Worm (Caenorhabditis elegans) whole organism, L2 larva: ENCODE data around the gene nep-18.
"Not testable (repeated sequence)": the region's sequence is repeated elsewhere in the genome, so short reads cannot be mapped to it uniquely, and the experiment has no call there.

Experiments used
- C34F6.9 ChIP-seq: fragments of 150-350 bp; optimal IDR thresholded peaks from 2 replicates; lab custom pipeline; 2014; ENCODE audit warnings: missing biosample characterization, missing genetic modification characterization
- Y55F3AM.14 ChIP-seq: fragments of 200-800 bp; sonication (Bioruptor generic); optimal IDR thresholded peaks from 2 replicates; lab custom pipeline; 2018; ENCODE audit warnings: mild to moderate bottlenecking, missing genetic modification characterization, missing compliant biosample characterization
- aly-2 ChIP-seq: fragments of 150-350 bp; optimal IDR thresholded peaks from 2 replicates; lab custom pipeline; 2014; ENCODE audit warnings: missing biosample characterization, missing genetic modification characterization
- ama-1 ChIP-seq: fragments of 150-350 bp; optimal IDR thresholded peaks from 2 replicates; lab custom pipeline; 2018; ENCODE audit warnings: inconsistent platforms
- blmp-1 ChIP-seq: sonication (generic microtip); optimal IDR thresholded peaks from 2 replicates; lab custom pipeline; 2017; ENCODE audit warnings: missing genetic modification characterization, mild to moderate bottlenecking, missing compliant biosample characterization, antibody characterized with exemption, moderate library complexity; ENCODE audit not compliant: insufficient read depth
- ceh-16 ChIP-seq: fragments of 150-350 bp; optimal IDR thresholded peaks from 2 replicates; lab custom pipeline; 2014; ENCODE audit warnings: missing biosample characterization, missing genetic modification characterization
- ceh-82 ChIP-seq: fragments of 150-350 bp; optimal IDR thresholded peaks from 2 replicates; lab custom pipeline; 2014; ENCODE audit warnings: missing biosample characterization, missing genetic modification characterization
- dmd-4 ChIP-seq: sonication (generic microtip); optimal IDR thresholded peaks from 2 replicates; lab custom pipeline; 2017; ENCODE audit warnings: missing biosample characterization, missing genetic modification characterization
- elt-1 ChIP-seq: fragments of 150-350 bp; optimal IDR thresholded peaks from 2 replicates; lab custom pipeline; 2014; ENCODE audit warnings: missing biosample characterization, missing genetic modification characterization
- elt-3 ChIP-seq: sonication (generic microtip); optimal IDR thresholded peaks from 2 replicates; lab custom pipeline; 2017; ENCODE audit warnings: missing biosample characterization, missing genetic modification characterization
- fos-1 ChIP-seq: fragments of 150-350 bp; optimal IDR thresholded peaks from 2 replicates; lab custom pipeline; 2014; ENCODE audit warnings: missing biosample characterization, missing genetic modification characterization
- lin-11 ChIP-seq: fragments of 150-350 bp; sonication (generic microtip); optimal IDR thresholded peaks from 2 replicates; lab custom pipeline; 2014; ENCODE audit warnings: missing biosample characterization, missing genetic modification characterization, inconsistent platforms, mixed read lengths
- lin-13 ChIP-seq: fragments of 150-350 bp; optimal IDR thresholded peaks from 2 replicates; lab custom pipeline; 2014; ENCODE audit warnings: missing biosample characterization, missing genetic modification reagents, missing genetic modification characterization
- lsy-2 ChIP-seq, 2 experiments: fragments of 150-350 bp in 1 of 2; sonication (generic microtip) in 1 of 2; optimal IDR thresholded peaks; 2 replicates each; lab custom pipeline; 2014 to 2017; ENCODE audit warnings: missing biosample characterization in 2 of 2, missing genetic modification characterization in 2 of 2
- mbf-1 ChIP-seq: sonication (generic microtip); optimal IDR thresholded peaks from 2 replicates; lab custom pipeline; 2017; ENCODE audit warnings: missing biosample characterization, missing genetic modification characterization
- mdl-1 ChIP-seq, 2 experiments: fragments of 150-350 bp in 1 of 2; sonication (generic microtip) in 1 of 2; optimal IDR thresholded peaks; 2 replicates each; lab custom pipeline; 2017; ENCODE audit warnings: missing biosample characterization in 2 of 2, missing genetic modification characterization in 2 of 2
- nhr-11 ChIP-seq: fragments of 150-350 bp; optimal IDR thresholded peaks from 2 replicates; lab custom pipeline; 2014; ENCODE audit warnings: missing biosample characterization, missing genetic modification characterization
- nhr-129 ChIP-seq: fragments of 150-350 bp; optimal IDR thresholded peaks from 2 replicates; lab custom pipeline; 2014; ENCODE audit warnings: missing biosample characterization, missing genetic modification characterization
- nhr-21 ChIP-seq: fragments of 150-350 bp; optimal IDR thresholded peaks from 2 replicates; lab custom pipeline; 2014; ENCODE audit warnings: missing biosample characterization, missing genetic modification characterization
- nhr-237 ChIP-seq: fragments of 150-350 bp; optimal IDR thresholded peaks from 2 replicates; lab custom pipeline; 2014; ENCODE audit warnings: missing biosample characterization, missing genetic modification characterization
- nhr-25 ChIP-seq: fragments of 150-350 bp; sonication (generic microtip); optimal IDR thresholded peaks from 3 replicates; lab custom pipeline; 2014; ENCODE audit warnings: missing biosample characterization, missing genetic modification characterization
- nhr-6 ChIP-seq: fragments of 150-350 bp; optimal IDR thresholded peaks from 2 replicates; lab custom pipeline; 2014; ENCODE audit warnings: missing biosample characterization, missing genetic modification characterization
- nhr-77 ChIP-seq: fragments of 150-350 bp; optimal IDR thresholded peaks from 2 replicates; lab custom pipeline; 2014; ENCODE audit warnings: missing biosample characterization, missing genetic modification characterization
- peb-1 ChIP-seq: fragments of 150-350 bp; optimal IDR thresholded peaks from 2 replicates; lab custom pipeline; 2014; ENCODE audit warnings: missing biosample characterization, missing genetic modification characterization
- sma-3 ChIP-seq: sonication (generic microtip); optimal IDR thresholded peaks from 2 replicates; lab custom pipeline; 2016; ENCODE audit warnings: missing genetic modification reagents, missing genetic modification characterization, missing compliant biosample characterization
- sma-9 ChIP-seq, 2 experiments: fragments of 150-350 bp in 1 of 2; sonication (generic microtip) in 1 of 2; optimal IDR thresholded peaks; 2 replicates each; lab custom pipeline; 2014 to 2016; ENCODE audit warnings: missing genetic modification characterization in 2 of 2, mild to moderate bottlenecking in 1 of 2, missing biosample characterization in 1 of 2, missing compliant biosample characterization in 1 of 2, missing genetic modification reagents in 1 of 2, moderate library complexity in 1 of 2
- snpc-4 ChIP-seq: fragments of 150-350 bp; optimal IDR thresholded peaks from 2 replicates; lab custom pipeline; 2014; ENCODE audit warnings: missing biosample characterization, missing genetic modification characterization
- unc-39 ChIP-seq: fragments of 150-350 bp; optimal IDR thresholded peaks from 2 replicates; lab custom pipeline; 2014; ENCODE audit warnings: missing biosample characterization, missing genetic modification characterization
- unc-62 ChIP-seq: fragments of 150-350 bp; optimal IDR thresholded peaks from 2 replicates; lab custom pipeline; 2014; ENCODE audit warnings: missing biosample characterization, missing genetic modification reagents, missing genetic modification characterization
- zag-1 ChIP-seq: fragments of 150-350 bp; optimal IDR thresholded peaks from 2 replicates; lab custom pipeline; 2014; ENCODE audit warnings: missing biosample characterization, missing genetic modification characterization
- ztf-1 ChIP-seq: fragments of 200-800 bp; sonication (Bioruptor generic); conservative IDR thresholded peaks from 2 replicates; pipeline ENCODE4 v1.3.6; 2022; ENCODE audit warnings: missing genetic modification characterization, missing compliant biosample characterization
- ztf-11 ChIP-seq: sonication (generic microtip); optimal IDR thresholded peaks from 2 replicates; lab custom pipeline; 2017; ENCODE audit warnings: missing biosample characterization, missing genetic modification characterization
- ztf-4 ChIP-seq: fragments of 150-350 bp; optimal IDR thresholded peaks from 2 replicates; lab custom pipeline; 2014; ENCODE audit warnings: missing biosample characterization, missing genetic modification characterization

Gene nep-18

ce11 chrII:2534952-2535351, 28.9 kb downstream of the nep-18 start, which contains the start of gene K02F6.8:
TSS of gene K02F6.8 (minus strand) at chrII:2535052.
- not testable (repeated sequence) for TF ChIP-seq nhr-77; ama-1 (lab: Kevin White, UChicago); C34F6.9 (tag; lab: Kevin White, UChicago)

- TF ChIP-seq lin-13 (GFP tag; lab: Kevin White, UChicago); ztf-4 (tag; lab: Kevin White, UChicago); lsy-2 (tag; optimal IDR thresholded peaks at IDR 0.05; lab: Kevin White, UChicago): not testable (repeated sequence)
Observed at ce11 chrII:2534459-2534858, 29.4 kb downstream of the nep-18 start, which contains the start of gene K02F6.5. TSS of gene K02F6.5 (plus strand) at chrII:2534759.

ce11 chrII:2530496-2530895, 33.4 kb downstream of the nep-18 start, which contains the start of gene K02F6.6:
TSS of gene K02F6.6 (plus strand) at chrII:2530796.
- TF ChIP-seq unc-62 (GFP tag; lab: Kevin White, UChicago) (no peak), nhr-129 (tag; lab: Kevin White, UChicago) (no peak), aly-2 (tag; lab: Kevin White, UChicago) (no peak), unc-39 (tag; lab: Kevin White, UChicago) (no peak), nhr-25 (tag; lab: Kevin White, UChicago) (no peak), nhr-237 (no peak), nhr-11 (no peak), C34F6.9 (tag; lab: Kevin White, UChicago) (no peak), elt-1 (tag; lab: Kevin White, UChicago) (no peak), blmp-1 (tag; lab: Kevin White, UChicago) (no peak), snpc-4 (no peak), ceh-16 (tag; lab: Kevin White, UChicago) (no peak), nhr-6 (tag; lab: Kevin White, UChicago) (no peak), ztf-11 (tag; lab: Kevin White, UChicago) (no peak), elt-3 (tag; lab: Kevin White, UChicago) (no peak)

- TF ChIP-seq sma-3 (GFP tag; lab: Kevin White, UChicago) (no peak), mdl-1 (tag; optimal IDR thresholded peaks at IDR 0.05; lab: Kevin White, UChicago) (no peak), nhr-25 (tag; lab: Kevin White, UChicago) (no peak), mbf-1 (tag; lab: Kevin White, UChicago) (no peak), dmd-4 (tag; lab: Kevin White, UChicago) (no peak), lin-11 (tag; lab: Kevin White, UChicago) (no peak), lin-13 (GFP tag; lab: Kevin White, UChicago) (no peak), Y55F3AM.14 (GFP tag; lab: Kevin White, UChicago) (no peak), peb-1 (tag; lab: Kevin White, UChicago) (no peak), snpc-4 (no peak), ceh-82 (tag; lab: Kevin White, UChicago) (no peak)
- TF ChIP-seq, all 48 proteins: peak for 0
Observed at ce11 chrII:2526887-2527286, 37.0 kb downstream of the nep-18 start.

ce11 chrII:2525652-2526051, 38.2 kb downstream of the nep-18 start:
- TF ChIP-seq sma-9 (GFP tag; optimal IDR thresholded peaks at IDR 0.05; lab: Kevin White, UChicago) (no peak), sma-9 (tag; optimal IDR thresholded peaks at IDR 0.05; lab: Kevin White, UChicago) (no peak), unc-62 (GFP tag; lab: Kevin White, UChicago) (no peak), elt-1 (tag; lab: Kevin White, UChicago) (no peak), ama-1 (lab: Kevin White, UChicago) (no peak), nhr-25 (tag; lab: Kevin White, UChicago) (no peak), nhr-77 (no peak), nhr-237 (no peak), ztf-1 (GFP tag; lab: Robert Waterston, UW) (no peak), nhr-11 (no peak), lin-11 (tag; lab: Kevin White, UChicago) (no peak), blmp-1 (tag; lab: Kevin White, UChicago) (no peak), nhr-6 (tag; lab: Kevin White, UChicago) (no peak), dmd-4 (tag; lab: Kevin White, UChicago) (no peak), nhr-21 (tag; lab: Kevin White, UChicago) (no peak), fos-1 (no peak), ztf-4 (tag; lab: Kevin White, UChicago) (no peak), zag-1 (tag; lab: Kevin White, UChicago) (no peak)
